Worm (Caenorhabditis elegans): ENCODE measurements around the gene gldi-7.

DNA sequence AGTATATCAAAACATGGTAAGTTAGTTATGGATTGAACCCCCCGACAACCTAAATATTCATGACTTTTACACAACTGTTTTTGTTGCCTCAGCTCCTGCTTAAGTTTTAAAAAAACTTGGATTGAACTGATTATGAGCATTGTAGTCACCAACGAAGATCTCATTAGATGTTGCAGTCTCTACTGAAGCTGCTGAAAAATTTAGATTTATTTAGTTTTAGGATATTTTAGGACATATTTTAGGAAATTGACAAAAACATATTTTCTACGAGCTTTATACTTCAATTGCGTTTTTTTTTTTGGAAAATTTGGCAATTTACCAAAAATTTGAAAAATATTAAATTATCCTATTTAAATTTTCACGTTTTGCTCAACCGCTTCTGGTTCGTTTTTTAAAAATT, 31.0 kb upstream of the gldi-7 start, which contains the start of gene F54C9.14:
- TF ChIP-seq ceh-39 (tag; optimal IDR thresholded peaks at IDR 0.05) (no peak), nhr-237 (tag; optimal IDR thresholded peaks at IDR 0.05) (no peak), pha-4 (tag; optimal IDR thresholded peaks at IDR 0.05) (no peak), unc-39 (tag; optimal IDR thresholded peaks at IDR 0.05) (no peak), mab-5 (tag; optimal IDR thresholded peaks at IDR 0.05) (no peak), blmp-1 (tag; optimal IDR thresholded peaks at IDR 0.05) (no peak), nhr-12 (tag; optimal IDR thresholded peaks at IDR 0.05) (no peak), nhr-2 (tag; optimal IDR thresholded peaks at IDR 0.05) (no peak)

Measured in whole organism, mixed stage, embryonic.